Worm (Caenorhabditis elegans) whole organism, L2 larva: ENCODE measurements around the gene M04B2.6.
A peak's percentile ranks its signal among the peaks of the same experiment; 100 is the strongest.

Source experiments
- C34F6.9 ChIP-seq: fragments of 150-350 bp; optimal IDR thresholded peaks from 2 replicates; lab custom pipeline; 2014; ENCODE audit warnings: missing biosample characterization, missing genetic modification characterization
- F13H6.1 ChIP-seq: sonication (generic microtip); optimal IDR thresholded peaks from 2 replicates; lab custom pipeline; 2016; ENCODE audit warnings: missing genetic modification characterization, missing compliant biosample characterization
- Y55F3AM.14 ChIP-seq: fragments of 200-800 bp; sonication (Bioruptor generic); optimal IDR thresholded peaks from 2 replicates; lab custom pipeline; 2018; ENCODE audit warnings: mild to moderate bottlenecking, missing genetic modification characterization, missing compliant biosample characterization
- ZK546.5 ChIP-seq: sonication (generic microtip); optimal IDR thresholded peaks from 2 replicates; lab custom pipeline; 2017; ENCODE audit warnings: missing biosample characterization, missing genetic modification characterization
- alr-1 ChIP-seq: fragments of 150-350 bp; optimal IDR thresholded peaks from 2 replicates; lab custom pipeline; 2014; ENCODE audit warnings: missing biosample characterization, missing genetic modification characterization
- aly-2 ChIP-seq: fragments of 150-350 bp; optimal IDR thresholded peaks from 2 replicates; lab custom pipeline; 2014; ENCODE audit warnings: missing biosample characterization, missing genetic modification characterization
- ama-1 ChIP-seq: fragments of 150-350 bp; optimal IDR thresholded peaks from 2 replicates; lab custom pipeline; 2018; ENCODE audit warnings: inconsistent platforms
- blmp-1 ChIP-seq: sonication (generic microtip); optimal IDR thresholded peaks from 2 replicates; lab custom pipeline; 2017; ENCODE audit warnings: missing genetic modification characterization, mild to moderate bottlenecking, missing compliant biosample characterization, antibody characterized with exemption, moderate library complexity; ENCODE audit not compliant: insufficient read depth
- ceh-82 ChIP-seq: fragments of 150-350 bp; optimal IDR thresholded peaks from 2 replicates; lab custom pipeline; 2014; ENCODE audit warnings: missing biosample characterization, missing genetic modification characterization
- crh-2 ChIP-seq: sonication (generic microtip); optimal IDR thresholded peaks from 2 replicates; lab custom pipeline; 2017; ENCODE audit warnings: missing biosample characterization, missing genetic modification characterization
- dmd-4 ChIP-seq: sonication (generic microtip); optimal IDR thresholded peaks from 2 replicates; lab custom pipeline; 2017; ENCODE audit warnings: missing biosample characterization, missing genetic modification characterization
- egl-27 ChIP-seq: sonication (generic microtip); optimal IDR thresholded peaks from 3 replicates; lab custom pipeline; 2017; ENCODE audit warnings: missing biosample characterization, missing genetic modification reagents, missing genetic modification characterization
- elt-3 ChIP-seq: sonication (generic microtip); optimal IDR thresholded peaks from 2 replicates; lab custom pipeline; 2017; ENCODE audit warnings: missing biosample characterization, missing genetic modification characterization
- fos-1 ChIP-seq: fragments of 150-350 bp; optimal IDR thresholded peaks from 2 replicates; lab custom pipeline; 2014; ENCODE audit warnings: missing biosample characterization, missing genetic modification characterization
- gmeb-1 ChIP-seq: fragments of 150-350 bp; optimal IDR thresholded peaks from 2 replicates; lab custom pipeline; 2014; ENCODE audit warnings: missing biosample characterization, missing genetic modification characterization
- lin-13 ChIP-seq: fragments of 150-350 bp; optimal IDR thresholded peaks from 2 replicates; lab custom pipeline; 2014; ENCODE audit warnings: missing biosample characterization, missing genetic modification reagents, missing genetic modification characterization
- lin-39 ChIP-seq: fragments of 150-350 bp; optimal IDR thresholded peaks from 2 replicates; lab custom pipeline; 2014; ENCODE audit warnings: missing biosample characterization, missing genetic modification reagents, missing genetic modification characterization
- lsy-2 ChIP-seq, 2 experiments: fragments of 150-350 bp in 1 of 2; sonication (generic microtip) in 1 of 2; optimal IDR thresholded peaks; 2 replicates each; lab custom pipeline; 2014 to 2017; ENCODE audit warnings: missing biosample characterization in 2 of 2, missing genetic modification characterization in 2 of 2
- mab-5 ChIP-seq: fragments of 150-350 bp; optimal IDR thresholded peaks from 2 replicates; lab custom pipeline; 2014; ENCODE audit warnings: missing biosample characterization, missing genetic modification characterization
- mdl-1 ChIP-seq, 2 experiments: fragments of 150-350 bp in 1 of 2; sonication (generic microtip) in 1 of 2; optimal IDR thresholded peaks; 2 replicates each; lab custom pipeline; 2017; ENCODE audit warnings: missing biosample characterization in 2 of 2, missing genetic modification characterization in 2 of 2
- nhr-10 ChIP-seq: sonication (generic microtip); optimal IDR thresholded peaks from 2 replicates; lab custom pipeline; 2017; ENCODE audit warnings: missing biosample characterization, missing genetic modification characterization
- nhr-129 ChIP-seq: fragments of 150-350 bp; optimal IDR thresholded peaks from 2 replicates; lab custom pipeline; 2014; ENCODE audit warnings: missing biosample characterization, missing genetic modification characterization
- nhr-21 ChIP-seq: fragments of 150-350 bp; optimal IDR thresholded peaks from 2 replicates; lab custom pipeline; 2014; ENCODE audit warnings: missing biosample characterization, missing genetic modification characterization
- nhr-237 ChIP-seq: fragments of 150-350 bp; optimal IDR thresholded peaks from 2 replicates; lab custom pipeline; 2014; ENCODE audit warnings: missing biosample characterization, missing genetic modification characterization
- nhr-25 ChIP-seq: fragments of 150-350 bp; sonication (generic microtip); optimal IDR thresholded peaks from 3 replicates; lab custom pipeline; 2014; ENCODE audit warnings: missing biosample characterization, missing genetic modification characterization
- nhr-6 ChIP-seq: fragments of 150-350 bp; optimal IDR thresholded peaks from 2 replicates; lab custom pipeline; 2014; ENCODE audit warnings: missing biosample characterization, missing genetic modification characterization
- nhr-77 ChIP-seq: fragments of 150-350 bp; optimal IDR thresholded peaks from 2 replicates; lab custom pipeline; 2014; ENCODE audit warnings: missing biosample characterization, missing genetic modification characterization
- sem-4 ChIP-seq: fragments of 150-350 bp; optimal IDR thresholded peaks from 2 replicates; lab custom pipeline; 2014; ENCODE audit warnings: missing biosample characterization, missing genetic modification reagents, missing genetic modification characterization
- skn-1 ChIP-seq: sonication (generic microtip); optimal IDR thresholded peaks from 2 replicates; lab custom pipeline; 2017; ENCODE audit warnings: missing biosample characterization, missing genetic modification characterization
- sma-3 ChIP-seq: sonication (generic microtip); optimal IDR thresholded peaks from 2 replicates; lab custom pipeline; 2016; ENCODE audit warnings: missing genetic modification reagents, missing genetic modification characterization, missing compliant biosample characterization
- sma-9 ChIP-seq, 2 experiments: fragments of 150-350 bp in 1 of 2; sonication (generic microtip) in 1 of 2; optimal IDR thresholded peaks; 2 replicates each; lab custom pipeline; 2014 to 2016; ENCODE audit warnings: missing genetic modification characterization in 2 of 2, mild to moderate bottlenecking in 1 of 2, missing biosample characterization in 1 of 2, missing compliant biosample characterization in 1 of 2, missing genetic modification reagents in 1 of 2, moderate library complexity in 1 of 2
- unc-39 ChIP-seq: fragments of 150-350 bp; optimal IDR thresholded peaks from 2 replicates; lab custom pipeline; 2014; ENCODE audit warnings: missing biosample characterization, missing genetic modification characterization
- unc-55 ChIP-seq: fragments of 150-350 bp; sonication (generic microtip); optimal IDR thresholded peaks from 3 replicates; lab custom pipeline; 2014; ENCODE audit warnings: missing biosample characterization, missing genetic modification reagents, missing genetic modification characterization
- zag-1 ChIP-seq: fragments of 150-350 bp; optimal IDR thresholded peaks from 2 replicates; lab custom pipeline; 2014; ENCODE audit warnings: missing biosample characterization, missing genetic modification characterization
- ztf-1 ChIP-seq: fragments of 200-800 bp; sonication (Bioruptor generic); conservative IDR thresholded peaks from 2 replicates; pipeline ENCODE4 v1.3.6; 2022; ENCODE audit warnings: missing genetic modification characterization, missing compliant biosample characterization
- ztf-4 ChIP-seq: fragments of 150-350 bp; optimal IDR thresholded peaks from 2 replicates; lab custom pipeline; 2014; ENCODE audit warnings: missing biosample characterization, missing genetic modification characterization

M04B2.6 gene

ce11 chrIV:11500421-11500820 is 10.1 kb downstream of the M04B2.6 start, which contains the start of gene H21P03.10:
Gene H21P03.10, plus strand, starts transcription at chrIV:11500721.
- TF ChIP-seq lin-39 (tag; lab: Kevin White, UChicago) (no peak), sma-9 (GFP tag; optimal IDR thresholded peaks at IDR 0.05; lab: Kevin White, UChicago) (no peak), sma-9 (tag; optimal IDR thresholded peaks at IDR 0.05; lab: Kevin White, UChicago) (no peak), ztf-1 (GFP tag; lab: Robert Waterston, UW) (no peak), C34F6.9 (tag; lab: Kevin White, UChicago) (no peak), egl-27 (no peak), nhr-77 (tag; lab: Kevin White, UChicago) (no peak), mab-5 (tag; lab: Kevin White, UChicago) (no peak), lsy-2 (tag; optimal IDR thresholded peaks at IDR 0.05; lab: Kevin White, UChicago) (no peak), fos-1 (no peak), aly-2 (tag; lab: Kevin White, UChicago) (no peak), mdl-1 (tag; optimal IDR thresholded peaks at IDR 0.05; lab: Kevin White, UChicago) (no peak), gmeb-1 (tag; lab: Kevin White, UChicago) (no peak), nhr-6 (tag; lab: Kevin White, UChicago) (no peak), Y55F3AM.14 (GFP tag; lab: Kevin White, UChicago) (no peak), elt-3 (tag; lab: Kevin White, UChicago) (no peak), sma-3 (GFP tag; lab: Kevin White, UChicago) (no peak), alr-1 (tag; lab: Kevin White, UChicago) (no peak)

- TF ChIP-seq ZK546.5 (tag; lab: Kevin White, UChicago): no peak
- no peak for TF ChIP-seq skn-1 (tag; lab: Kevin White, UChicago)
- TF ChIP-seq nhr-237: no peak
- TF ChIP-seq unc-39 (tag; lab: Kevin White, UChicago): no peak
- TF ChIP-seq nhr-25: no peak
- TF ChIP-seq lin-13: no peak
Observed at ce11 chrIV:11498169-11498568, 12.4 kb downstream of the M04B2.6 start, which contains the start of gene sms-1. Gene sms-1, minus strand, starts transcription at chrIV:11498174.

DNA sequence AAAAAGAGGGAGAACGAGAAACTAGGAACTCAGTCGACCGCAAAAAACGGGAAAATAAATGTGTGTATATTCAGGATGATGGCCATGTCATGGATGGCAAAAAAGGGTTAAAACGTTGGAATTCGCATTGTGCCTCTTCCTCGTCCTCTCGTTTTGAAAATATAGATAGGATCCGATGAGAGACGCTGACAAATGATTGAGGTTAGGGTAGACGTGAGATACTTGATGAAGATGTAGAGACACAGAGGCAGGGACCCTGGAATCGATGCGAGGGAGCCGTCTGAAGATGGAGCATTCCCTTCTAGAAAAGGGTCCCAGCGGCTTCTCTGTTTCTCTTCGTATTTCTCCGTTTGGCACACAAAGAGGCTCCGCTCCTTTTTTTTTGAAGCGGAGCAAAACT is 15.6 kb downstream of the M04B2.6 start:
- TF ChIP-seq dmd-4 (tag; lab: Kevin White, UChicago) (no peak), aly-2 (tag; lab: Kevin White, UChicago) (no peak), ceh-82 (tag; lab: Kevin White, UChicago) (no peak), sma-3 (GFP tag; lab: Kevin White, UChicago) (no peak), zag-1 (tag; lab: Kevin White, UChicago) (peak; percentile 60), lsy-2 (tag; optimal IDR thresholded peaks at IDR 0.05; lab: Kevin White, UChicago) (peak in 1 of 2 experiments; percentile 47), ztf-4 (tag; lab: Kevin White, UChicago) (no peak), sma-9 (GFP tag; optimal IDR thresholded peaks at IDR 0.05; lab: Kevin White, UChicago) (peak; percentile 28), sma-9 (tag; optimal IDR thresholded peaks at IDR 0.05; lab: Kevin White, UChicago) (no peak), fos-1 (no peak), unc-55 (GFP tag; lab: Kevin White, UChicago) (peak; percentile 65), F13H6.1 (tag; lab: Kevin White, UChicago) (peak; percentile 12), blmp-1 (tag; lab: Kevin White, UChicago) (no peak), egl-27 (peak; percentile 14), lin-13 (no peak), ama-1 (no peak), skn-1 (tag; lab: Kevin White, UChicago) (no peak), crh-2 (tag; lab: Kevin White, UChicago) (peak; percentile 2), nhr-21 (no peak), C34F6.9 (tag; lab: Kevin White, UChicago) (peak; percentile 24), nhr-129 (tag; lab: Kevin White, UChicago) (peak; percentile 64), sem-4 (tag; lab: Kevin White, UChicago) (peak; percentile 40)
- TF ChIP-seq, all 48 proteins: peak for 10

DNA sequence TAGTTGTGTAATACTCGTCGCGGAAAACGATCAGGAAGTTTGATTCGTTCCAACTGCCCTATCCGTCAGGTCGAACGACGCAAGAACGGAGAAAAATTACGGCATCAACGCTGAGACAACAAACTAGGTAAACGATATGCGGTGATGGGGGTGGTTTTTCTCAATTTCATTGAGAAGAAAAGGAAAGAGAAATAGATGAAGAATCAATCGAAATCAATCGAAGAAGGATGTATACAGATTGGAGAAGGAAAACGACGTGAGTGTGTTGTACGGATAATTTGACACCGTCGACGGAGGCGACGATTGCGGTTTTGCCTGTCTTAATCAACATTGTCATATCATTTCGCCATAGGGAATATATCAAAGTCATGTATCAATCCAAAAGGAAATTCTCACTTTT is 16.7 kb downstream of the M04B2.6 start:
- TF ChIP-seq nhr-129 (tag; lab: Kevin White, UChicago) (no peak), ama-1 (no peak), sem-4 (tag; lab: Kevin White, UChicago) (peak; percentile 5), fos-1 (no peak), nhr-25 (no peak), nhr-10 (tag; lab: Kevin White, UChicago) (no peak), nhr-21 (peak; percentile 9)
